Worm (Caenorhabditis elegans) whole organism, mixed stage, embryonic: ENCODE measurements around the gene clec-68.

Experiments used
- bed-3 ChIP-seq: fragments of 200-800 bp; sonication (Bioruptor generic); optimal IDR thresholded peaks from 3 replicates; lab custom pipeline; 2018; ENCODE audit warnings: mild to moderate bottlenecking, missing genetic modification characterization, moderate library complexity, missing compliant biosample characterization
- blmp-1 ChIP-seq: fragments of 150-350 bp; optimal IDR thresholded peaks from 2 replicates; lab custom pipeline; 2014; ENCODE audit warnings: missing biosample characterization, missing genetic modification characterization
- ceh-39 ChIP-seq: fragments of 150-350 bp; optimal IDR thresholded peaks from 2 replicates; lab custom pipeline; 2014; ENCODE audit warnings: missing biosample characterization, missing genetic modification characterization
- ceh-43 ChIP-seq: fragments of 200-800 bp; sonication (Bioruptor generic); optimal IDR thresholded peaks from 2 replicates; lab custom pipeline; 2018; ENCODE audit warnings: mild to moderate bottlenecking, missing genetic modification characterization, moderate library complexity, missing compliant biosample characterization
- ceh-83 ChIP-seq: fragments of 200-800 bp; sonication (Bioruptor generic); optimal IDR thresholded peaks from 2 replicates; lab custom pipeline; 2018; ENCODE audit warnings: mild to moderate bottlenecking, missing genetic modification characterization, missing compliant biosample characterization
- cnd-1 ChIP-seq: fragments of 200-800 bp; sonication (Bioruptor generic); optimal IDR thresholded peaks from 2 replicates; lab custom pipeline; 2018; ENCODE audit warnings: mild to moderate bottlenecking, missing genetic modification characterization, missing compliant biosample characterization
- drap-1 ChIP-seq: fragments of 200-800 bp; sonication (Bioruptor generic); optimal IDR thresholded peaks from 3 replicates; lab custom pipeline; 2018; ENCODE audit warnings: mild to moderate bottlenecking, missing genetic modification characterization, missing compliant biosample characterization
- elt-1 ChIP-seq: sonication (generic microtip); optimal IDR thresholded peaks from 2 replicates; lab custom pipeline; 2017; ENCODE audit warnings: missing genetic modification characterization, mild to moderate bottlenecking, missing compliant biosample characterization, antibody characterized with exemption, moderate library complexity, borderline replicate concordance; ENCODE audit not compliant: insufficient read depth
- elt-3 ChIP-seq: fragments of 150-350 bp; optimal IDR thresholded peaks from 2 replicates; lab custom pipeline; 2014; ENCODE audit warnings: missing biosample characterization, missing genetic modification characterization
- flh-1 ChIP-seq: fragments of 200-800 bp; sonication (Bioruptor generic); optimal IDR thresholded peaks from 2 replicates; lab custom pipeline; 2018; ENCODE audit warnings: mild to moderate bottlenecking, missing genetic modification characterization, moderate library complexity, missing compliant biosample characterization
- ham-2 ChIP-seq: fragments of 200-800 bp; sonication (Bioruptor generic); optimal IDR thresholded peaks from 2 replicates; lab custom pipeline; 2018; ENCODE audit warnings: mild to moderate bottlenecking, missing genetic modification characterization, missing compliant biosample characterization
- hlh-1 ChIP-seq: fragments of 150-350 bp; optimal IDR thresholded peaks from 2 replicates; lab custom pipeline; 2014; ENCODE audit warnings: missing biosample characterization, missing genetic modification reagents, missing genetic modification characterization
- lin-13 ChIP-seq: fragments of 150-350 bp; optimal IDR thresholded peaks from 2 replicates; lab custom pipeline; 2014; ENCODE audit warnings: missing biosample characterization, missing genetic modification characterization
- lin-32 ChIP-seq: fragments of 200-800 bp; sonication (Bioruptor generic); optimal IDR thresholded peaks from 2 replicates; lab custom pipeline; 2018; ENCODE audit warnings: mild to moderate bottlenecking, missing genetic modification characterization, missing compliant biosample characterization
- lsy-2 ChIP-seq: fragments of 150-350 bp; optimal IDR thresholded peaks from 2 replicates; lab custom pipeline; 2014; ENCODE audit warnings: missing biosample characterization, missing genetic modification characterization
- mab-5 ChIP-seq: fragments of 150-350 bp; optimal IDR thresholded peaks from 2 replicates; lab custom pipeline; 2014; ENCODE audit warnings: missing biosample characterization, missing genetic modification characterization
- mep-1 ChIP-seq: fragments of 150-350 bp; optimal IDR thresholded peaks from 2 replicates; lab custom pipeline; 2017; ENCODE audit warnings: missing biosample characterization, missing genetic modification reagents, missing genetic modification characterization, inconsistent platforms
- mls-2 ChIP-seq: sonication (generic microtip); optimal IDR thresholded peaks from 2 replicates; lab custom pipeline; 2016; ENCODE audit warnings: mild to moderate bottlenecking, missing genetic modification characterization, moderate library complexity, missing compliant biosample characterization
- nhr-12 ChIP-seq: fragments of 150-350 bp; optimal IDR thresholded peaks from 2 replicates; lab custom pipeline; 2014; ENCODE audit warnings: missing biosample characterization, missing genetic modification characterization
- nhr-2 ChIP-seq: fragments of 150-350 bp; optimal IDR thresholded peaks from 2 replicates; lab custom pipeline; 2014; ENCODE audit warnings: missing biosample characterization, missing genetic modification characterization
- nhr-237 ChIP-seq: fragments of 150-350 bp; optimal IDR thresholded peaks from 2 replicates; lab custom pipeline; 2014; ENCODE audit warnings: missing biosample characterization, missing genetic modification characterization
- nhr-28 ChIP-seq: fragments of 150-350 bp; optimal IDR thresholded peaks from 2 replicates; lab custom pipeline; 2014; ENCODE audit warnings: missing biosample characterization, missing genetic modification characterization
- nhr-76 ChIP-seq: sonication (generic microtip); optimal IDR thresholded peaks from 2 replicates; lab custom pipeline; 2017; ENCODE audit warnings: missing biosample characterization, missing genetic modification characterization
- pha-4 ChIP-seq: fragments of 150-350 bp; optimal IDR thresholded peaks from 2 replicates; lab custom pipeline; 2018; ENCODE audit warnings: missing biosample characterization, missing genetic modification reagents, missing genetic modification characterization
- sem-2 ChIP-seq: fragments of 200-800 bp; sonication (Bioruptor generic); optimal IDR thresholded peaks from 2 replicates; lab custom pipeline; 2018; ENCODE audit warnings: mild to moderate bottlenecking, missing genetic modification characterization, missing compliant biosample characterization
- snpc-4 ChIP-seq: fragments of 150-350 bp; optimal IDR thresholded peaks from 2 replicates; lab custom pipeline; 2014; ENCODE audit warnings: missing biosample characterization, missing genetic modification characterization
- sptf-1 ChIP-seq: sonication (generic microtip); optimal IDR thresholded peaks from 2 replicates; lab custom pipeline; 2017; ENCODE audit warnings: mild to moderate bottlenecking, missing genetic modification characterization, moderate library complexity, missing compliant biosample characterization
- tbx-8 ChIP-seq: fragments of 200-800 bp; sonication (Bioruptor generic); optimal IDR thresholded peaks from 2 replicates; lab custom pipeline; 2018; ENCODE audit warnings: mild to moderate bottlenecking, missing genetic modification characterization, moderate library complexity, missing compliant biosample characterization
- unc-120 ChIP-seq: sonication (generic microtip); optimal IDR thresholded peaks from 2 replicates; lab custom pipeline; 2017; ENCODE audit warnings: missing genetic modification characterization, missing compliant biosample characterization; ENCODE audit not compliant: poor library complexity, severe bottlenecking
- unc-39 ChIP-seq: fragments of 150-350 bp; optimal IDR thresholded peaks from 2 replicates; lab custom pipeline; 2014; ENCODE audit warnings: missing biosample characterization, missing genetic modification characterization
- zip-8 ChIP-seq: fragments of 150-350 bp; optimal IDR thresholded peaks from 2 replicates; lab custom pipeline; 2014; ENCODE audit warnings: missing biosample characterization, missing genetic modification characterization

The clec-68 gene

DNA sequence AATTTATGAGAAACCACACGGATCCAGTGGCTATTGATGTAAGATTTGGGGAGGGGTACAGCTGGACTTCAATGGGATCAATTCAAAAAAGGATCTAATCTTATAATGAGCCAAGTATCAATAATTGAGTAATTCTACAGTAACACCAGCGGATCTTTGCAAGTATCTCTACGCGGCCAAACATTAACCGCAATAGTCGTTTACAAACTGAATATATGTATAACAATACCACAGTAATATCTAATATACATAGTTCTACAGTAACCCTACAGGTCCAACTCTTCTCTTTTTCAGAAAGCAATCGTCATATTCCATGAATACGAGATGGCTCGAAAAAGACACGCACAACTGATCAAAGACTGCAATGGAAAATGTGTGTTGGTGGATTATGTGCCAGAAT, 34.2 kb upstream of the clec-68 start, which contains the start of gene F56D6.9:
TSS of gene F56D6.9 (plus strand) at position 301 of the 400 bp plus-strand sequence.
- TF ChIP-seq tbx-8 (no peak), hlh-1 (tag; lab: Kevin White, UChicago) (no peak), elt-3 (tag; lab: Kevin White, UChicago) (no peak), mls-2 (no peak), sptf-1 (tag; lab: Kevin White, UChicago) (no peak), unc-39 (tag; lab: Kevin White, UChicago) (no peak), cnd-1 (tag; lab: Kevin White, UChicago) (no peak), ceh-39 (tag; lab: Kevin White, UChicago) (no peak), nhr-12 (no peak), nhr-76 (tag; lab: Kevin White, UChicago) (no peak), nhr-28 (tag; lab: Kevin White, UChicago) (no peak), nhr-2 (tag; lab: Kevin White, UChicago) (no peak), elt-1 (tag; lab: Kevin White, UChicago) (no peak), ham-2 (GFP tag; lab: Kevin White, UChicago) (no peak), lin-13 (tag; lab: Kevin White, UChicago) (no peak), pha-4 (no peak), ceh-43 (no peak), nhr-237 (no peak), bed-3 (GFP tag; lab: Kevin White, UChicago) (no peak), mab-5 (tag; lab: Kevin White, UChicago) (no peak)

DNA sequence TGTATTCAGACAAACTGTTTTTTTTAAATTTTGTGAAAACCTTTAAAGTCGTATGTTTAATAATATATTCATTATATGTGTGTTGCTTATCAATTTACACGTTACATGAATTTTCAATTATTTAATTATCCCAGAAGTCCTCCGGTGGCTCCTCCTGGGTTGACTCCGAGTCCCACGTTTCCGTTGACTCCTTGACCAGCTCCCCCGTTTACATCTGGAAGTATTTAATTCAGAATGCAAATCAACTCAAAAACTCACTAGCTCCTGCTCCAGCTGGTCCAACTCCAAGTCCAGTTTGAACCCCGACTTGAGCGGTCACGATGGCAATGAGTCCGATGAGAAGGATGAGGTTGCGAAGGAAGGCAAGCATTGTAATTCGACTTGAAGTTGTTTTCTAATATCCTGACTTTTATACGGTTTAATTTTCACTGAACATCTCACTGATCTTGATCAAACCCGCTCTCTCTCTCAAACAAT, 32.2 kb upstream of the clec-68 start, which contains the start of gene F56D6.8:
TSS of gene F56D6.8 (minus strand) at position 427 of the 477 bp plus-strand sequence.
- TF ChIP-seq mep-1 (tag; lab: Kevin White, UChicago) (no peak), nhr-12 (no peak), bed-3 (GFP tag; lab: Kevin White, UChicago) (no peak), ceh-83 (GFP tag; lab: Kevin White, UChicago) (no peak), nhr-28 (tag; lab: Kevin White, UChicago) (no peak), lin-13 (tag; lab: Kevin White, UChicago) (no peak), elt-3 (tag; lab: Kevin White, UChicago) (no peak), snpc-4 (tag; lab: Kevin White, UChicago) (no peak), blmp-1 (tag; lab: Kevin White, UChicago) (no peak), tbx-8 (no peak), drap-1 (GFP tag; lab: Kevin White, UChicago) (no peak), elt-1 (tag; lab: Kevin White, UChicago) (no peak), mab-5 (tag; lab: Kevin White, UChicago) (no peak), unc-39 (tag; lab: Kevin White, UChicago) (no peak), sem-2 (no peak), cnd-1 (tag; lab: Kevin White, UChicago) (no peak), lsy-2 (tag; lab: Kevin White, UChicago) (no peak), sptf-1 (tag; lab: Kevin White, UChicago) (no peak), zip-8 (tag; lab: Kevin White, UChicago) (no peak)
- TF ChIP-seq, all 35 proteins: peak for 0

DNA sequence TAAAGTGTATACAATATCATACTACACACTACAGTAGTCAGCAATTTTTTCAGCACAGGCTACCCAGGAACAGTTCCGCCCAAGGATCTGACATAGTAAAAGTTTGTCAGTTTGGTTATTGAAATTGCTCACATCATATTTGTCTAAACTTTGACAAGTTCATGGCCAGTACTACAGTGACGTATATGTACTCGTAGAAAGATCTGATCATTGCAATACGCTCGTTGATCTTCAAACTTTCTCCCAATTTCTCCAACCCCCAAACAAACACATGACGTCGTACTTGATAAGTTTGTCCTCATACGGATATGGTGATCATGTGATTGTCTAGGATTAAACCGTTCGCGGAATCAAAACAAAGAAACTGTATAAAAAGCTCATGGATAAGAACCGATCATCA, 31.4 kb upstream of the clec-68 start, which contains the start of gene dct-8:
TSS of gene dct-8 (plus strand) at position 301 of the 400 bp plus-strand sequence.
- TF ChIP-seq nhr-237 (no peak), ceh-83 (GFP tag; lab: Kevin White, UChicago) (no peak), snpc-4 (tag; lab: Kevin White, UChicago) (no peak), nhr-12 (no peak), lin-32 (GFP tag; lab: Kevin White, UChicago) (no peak), mep-1 (tag; lab: Kevin White, UChicago) (no peak), nhr-76 (tag; lab: Kevin White, UChicago) (no peak), hlh-1 (tag; lab: Kevin White, UChicago) (no peak), sem-2 (no peak), cnd-1 (tag; lab: Kevin White, UChicago) (no peak), unc-120 (tag; lab: Kevin White, UChicago) (no peak), nhr-2 (tag; lab: Kevin White, UChicago) (no peak), flh-1 (no peak), elt-3 (tag; lab: Kevin White, UChicago) (no peak), lsy-2 (tag; lab: Kevin White, UChicago) (no peak), pha-4 (no peak), zip-8 (tag; lab: Kevin White, UChicago) (no peak), sptf-1 (tag; lab: Kevin White, UChicago) (no peak), mab-5 (tag; lab: Kevin White, UChicago) (no peak)
